Worm (Caenorhabditis elegans) whole organism, L2 larva: ENCODE results near the gene bus-8B.

Source experiments
- C34F6.9 ChIP-seq: fragments of 150-350 bp; optimal IDR thresholded peaks from 2 replicates; lab custom pipeline; 2014; ENCODE audit warnings: missing biosample characterization, missing genetic modification characterization
- F13H6.1 ChIP-seq: sonication (generic microtip); optimal IDR thresholded peaks from 2 replicates; lab custom pipeline; 2016; ENCODE audit warnings: missing genetic modification characterization, missing compliant biosample characterization
- R02D3.7 ChIP-seq: fragments of 150-350 bp; optimal IDR thresholded peaks from 2 replicates; lab custom pipeline; 2014; ENCODE audit warnings: missing biosample characterization, missing genetic modification characterization
- Y55F3AM.14 ChIP-seq: fragments of 200-800 bp; sonication (Bioruptor generic); optimal IDR thresholded peaks from 2 replicates; lab custom pipeline; 2018; ENCODE audit warnings: mild to moderate bottlenecking, missing genetic modification characterization, missing compliant biosample characterization
- ZK546.5 ChIP-seq: sonication (generic microtip); optimal IDR thresholded peaks from 2 replicates; lab custom pipeline; 2017; ENCODE audit warnings: missing biosample characterization, missing genetic modification characterization
- aly-2 ChIP-seq: fragments of 150-350 bp; optimal IDR thresholded peaks from 2 replicates; lab custom pipeline; 2014; ENCODE audit warnings: missing biosample characterization, missing genetic modification characterization
- ama-1 ChIP-seq: fragments of 150-350 bp; optimal IDR thresholded peaks from 2 replicates; lab custom pipeline; 2018; ENCODE audit warnings: inconsistent platforms
- blmp-1 ChIP-seq: sonication (generic microtip); optimal IDR thresholded peaks from 2 replicates; lab custom pipeline; 2017; ENCODE audit warnings: missing genetic modification characterization, mild to moderate bottlenecking, missing compliant biosample characterization, antibody characterized with exemption, moderate library complexity; ENCODE audit not compliant: insufficient read depth
- ceh-16 ChIP-seq: fragments of 150-350 bp; optimal IDR thresholded peaks from 2 replicates; lab custom pipeline; 2014; ENCODE audit warnings: missing biosample characterization, missing genetic modification characterization
- ceh-82 ChIP-seq: fragments of 150-350 bp; optimal IDR thresholded peaks from 2 replicates; lab custom pipeline; 2014; ENCODE audit warnings: missing biosample characterization, missing genetic modification characterization
- crh-2 ChIP-seq: sonication (generic microtip); optimal IDR thresholded peaks from 2 replicates; lab custom pipeline; 2017; ENCODE audit warnings: missing biosample characterization, missing genetic modification characterization
- egl-27 ChIP-seq: sonication (generic microtip); optimal IDR thresholded peaks from 3 replicates; lab custom pipeline; 2017; ENCODE audit warnings: missing biosample characterization, missing genetic modification reagents, missing genetic modification characterization
- elt-1 ChIP-seq: fragments of 150-350 bp; optimal IDR thresholded peaks from 2 replicates; lab custom pipeline; 2014; ENCODE audit warnings: missing biosample characterization, missing genetic modification characterization
- elt-3 ChIP-seq: sonication (generic microtip); optimal IDR thresholded peaks from 2 replicates; lab custom pipeline; 2017; ENCODE audit warnings: missing biosample characterization, missing genetic modification characterization
- fos-1 ChIP-seq: fragments of 150-350 bp; optimal IDR thresholded peaks from 2 replicates; lab custom pipeline; 2014; ENCODE audit warnings: missing biosample characterization, missing genetic modification characterization
- gmeb-1 ChIP-seq: fragments of 150-350 bp; optimal IDR thresholded peaks from 2 replicates; lab custom pipeline; 2014; ENCODE audit warnings: missing biosample characterization, missing genetic modification characterization
- lin-11 ChIP-seq: fragments of 150-350 bp; sonication (generic microtip); optimal IDR thresholded peaks from 2 replicates; lab custom pipeline; 2014; ENCODE audit warnings: missing biosample characterization, missing genetic modification characterization, inconsistent platforms, mixed read lengths
- lin-13 ChIP-seq: fragments of 150-350 bp; optimal IDR thresholded peaks from 2 replicates; lab custom pipeline; 2014; ENCODE audit warnings: missing biosample characterization, missing genetic modification reagents, missing genetic modification characterization
- lin-39 ChIP-seq: fragments of 150-350 bp; optimal IDR thresholded peaks from 2 replicates; lab custom pipeline; 2014; ENCODE audit warnings: missing biosample characterization, missing genetic modification reagents, missing genetic modification characterization
- lsy-2 ChIP-seq, 2 experiments: fragments of 150-350 bp in 1 of 2; sonication (generic microtip) in 1 of 2; optimal IDR thresholded peaks; 2 replicates each; lab custom pipeline; 2014 to 2017; ENCODE audit warnings: missing biosample characterization in 2 of 2, missing genetic modification characterization in 2 of 2
- mbf-1 ChIP-seq: sonication (generic microtip); optimal IDR thresholded peaks from 2 replicates; lab custom pipeline; 2017; ENCODE audit warnings: missing biosample characterization, missing genetic modification characterization
- mdl-1 ChIP-seq, 2 experiments: fragments of 150-350 bp in 1 of 2; sonication (generic microtip) in 1 of 2; optimal IDR thresholded peaks; 2 replicates each; lab custom pipeline; 2017; ENCODE audit warnings: missing biosample characterization in 2 of 2, missing genetic modification characterization in 2 of 2
- nhr-10 ChIP-seq: sonication (generic microtip); optimal IDR thresholded peaks from 2 replicates; lab custom pipeline; 2017; ENCODE audit warnings: missing biosample characterization, missing genetic modification characterization
- nhr-11 ChIP-seq: fragments of 150-350 bp; optimal IDR thresholded peaks from 2 replicates; lab custom pipeline; 2014; ENCODE audit warnings: missing biosample characterization, missing genetic modification characterization
- nhr-129 ChIP-seq: fragments of 150-350 bp; optimal IDR thresholded peaks from 2 replicates; lab custom pipeline; 2014; ENCODE audit warnings: missing biosample characterization, missing genetic modification characterization
- nhr-21 ChIP-seq: fragments of 150-350 bp; optimal IDR thresholded peaks from 2 replicates; lab custom pipeline; 2014; ENCODE audit warnings: missing biosample characterization, missing genetic modification characterization
- nhr-237 ChIP-seq: fragments of 150-350 bp; optimal IDR thresholded peaks from 2 replicates; lab custom pipeline; 2014; ENCODE audit warnings: missing biosample characterization, missing genetic modification characterization
- nhr-25 ChIP-seq: fragments of 150-350 bp; sonication (generic microtip); optimal IDR thresholded peaks from 3 replicates; lab custom pipeline; 2014; ENCODE audit warnings: missing biosample characterization, missing genetic modification characterization
- nhr-6 ChIP-seq: fragments of 150-350 bp; optimal IDR thresholded peaks from 2 replicates; lab custom pipeline; 2014; ENCODE audit warnings: missing biosample characterization, missing genetic modification characterization
- peb-1 ChIP-seq: fragments of 150-350 bp; optimal IDR thresholded peaks from 2 replicates; lab custom pipeline; 2014; ENCODE audit warnings: missing biosample characterization, missing genetic modification characterization
- sem-4 ChIP-seq: fragments of 150-350 bp; optimal IDR thresholded peaks from 2 replicates; lab custom pipeline; 2014; ENCODE audit warnings: missing biosample characterization, missing genetic modification reagents, missing genetic modification characterization
- skn-1 ChIP-seq: sonication (generic microtip); optimal IDR thresholded peaks from 2 replicates; lab custom pipeline; 2017; ENCODE audit warnings: missing biosample characterization, missing genetic modification characterization
- sma-3 ChIP-seq: sonication (generic microtip); optimal IDR thresholded peaks from 2 replicates; lab custom pipeline; 2016; ENCODE audit warnings: missing genetic modification reagents, missing genetic modification characterization, missing compliant biosample characterization
- sma-9 ChIP-seq, 2 experiments: fragments of 150-350 bp in 1 of 2; sonication (generic microtip) in 1 of 2; optimal IDR thresholded peaks; 2 replicates each; lab custom pipeline; 2014 to 2016; ENCODE audit warnings: missing genetic modification characterization in 2 of 2, mild to moderate bottlenecking in 1 of 2, missing biosample characterization in 1 of 2, missing compliant biosample characterization in 1 of 2, missing genetic modification reagents in 1 of 2, moderate library complexity in 1 of 2
- snpc-4 ChIP-seq: fragments of 150-350 bp; optimal IDR thresholded peaks from 2 replicates; lab custom pipeline; 2014; ENCODE audit warnings: missing biosample characterization, missing genetic modification characterization
- unc-39 ChIP-seq: fragments of 150-350 bp; optimal IDR thresholded peaks from 2 replicates; lab custom pipeline; 2014; ENCODE audit warnings: missing biosample characterization, missing genetic modification characterization
- unc-55 ChIP-seq: fragments of 150-350 bp; sonication (generic microtip); optimal IDR thresholded peaks from 3 replicates; lab custom pipeline; 2014; ENCODE audit warnings: missing biosample characterization, missing genetic modification reagents, missing genetic modification characterization
- unc-62 ChIP-seq: fragments of 150-350 bp; optimal IDR thresholded peaks from 2 replicates; lab custom pipeline; 2014; ENCODE audit warnings: missing biosample characterization, missing genetic modification reagents, missing genetic modification characterization
- zag-1 ChIP-seq: fragments of 150-350 bp; optimal IDR thresholded peaks from 2 replicates; lab custom pipeline; 2014; ENCODE audit warnings: missing biosample characterization, missing genetic modification characterization
- ztf-1 ChIP-seq: fragments of 200-800 bp; sonication (Bioruptor generic); conservative IDR thresholded peaks from 2 replicates; pipeline ENCODE4 v1.3.6; 2022; ENCODE audit warnings: missing genetic modification characterization, missing compliant biosample characterization
- ztf-11 ChIP-seq: sonication (generic microtip); optimal IDR thresholded peaks from 2 replicates; lab custom pipeline; 2017; ENCODE audit warnings: missing biosample characterization, missing genetic modification characterization
- ztf-4 ChIP-seq: fragments of 150-350 bp; optimal IDR thresholded peaks from 2 replicates; lab custom pipeline; 2014; ENCODE audit warnings: missing biosample characterization, missing genetic modification characterization

The bus-8B gene

ce11 chrX:5450773-5451447, 42.2 kb upstream of the bus-8B start, which contains the start of gene C25F6.6:
Gene C25F6.6 (minus strand): TSS chrX:5450823.
- TF ChIP-seq nhr-11 (tag; lab: Kevin White, UChicago): no peak
- no peak for TF ChIP-seq lin-39 (tag; lab: Kevin White, UChicago)
- no peak for TF ChIP-seq lin-13
- no peak for TF ChIP-seq unc-55 (GFP tag; lab: Kevin White, UChicago)
- TF ChIP-seq lsy-2 (tag; optimal IDR thresholded peaks at IDR 0.05; lab: Kevin White, UChicago): no peak
- no peak for TF ChIP-seq lin-11 (tag; lab: Kevin White, UChicago)
- TF ChIP-seq elt-3 (tag; lab: Kevin White, UChicago): no peak
- peak; percentile 50 for TF ChIP-seq fos-1
- no peak for TF ChIP-seq ceh-82 (tag; lab: Kevin White, UChicago)
- TF ChIP-seq nhr-10: no peak
- peak; percentile 25 for TF ChIP-seq sma-9 (GFP tag; optimal IDR thresholded peaks at IDR 0.05; lab: Kevin White, UChicago)
- no peak for TF ChIP-seq sma-9 (tag; optimal IDR thresholded peaks at IDR 0.05; lab: Kevin White, UChicago)
- TF ChIP-seq ama-1 (lab: Kevin White, UChicago): no peak
- TF ChIP-seq mbf-1 (tag; lab: Kevin White, UChicago): no peak
- TF ChIP-seq ztf-11 (tag; lab: Kevin White, UChicago): no peak
- no peak for TF ChIP-seq C34F6.9
- no peak for TF ChIP-seq elt-1 (tag; lab: Kevin White, UChicago)
- TF ChIP-seq nhr-129 (tag; lab: Kevin White, UChicago): peak; percentile 8
- TF ChIP-seq nhr-237 (tag; lab: Kevin White, UChicago): no peak
- no peak for TF ChIP-seq ZK546.5 (tag; lab: Kevin White, UChicago)
- no peak for TF ChIP-seq peb-1 (tag; lab: Kevin White, UChicago)
- TF ChIP-seq R02D3.7 (tag; lab: Kevin White, UChicago): no peak
- no peak for TF ChIP-seq nhr-25
- TF ChIP-seq sma-3 (GFP tag; lab: Kevin White, UChicago): peak; percentile 48
- TF ChIP-seq snpc-4 (tag; lab: Kevin White, UChicago): no peak
- TF ChIP-seq ceh-16 (tag; lab: Kevin White, UChicago): no peak
- no peak for TF ChIP-seq nhr-6
- TF ChIP-seq unc-39 (tag; lab: Kevin White, UChicago): no peak
- TF ChIP-seq unc-62 (GFP tag; lab: Kevin White, UChicago): no peak
- TF ChIP-seq nhr-21: no peak
- TF ChIP-seq gmeb-1: no peak
- TF ChIP-seq skn-1 (tag; lab: Kevin White, UChicago): no peak
- peak; percentile 23 for TF ChIP-seq crh-2 (tag; lab: Kevin White, UChicago)
- no peak for TF ChIP-seq zag-1
- TF ChIP-seq egl-27: no peak
- no peak for TF ChIP-seq F13H6.1
- no peak for TF ChIP-seq aly-2 (tag; lab: Kevin White, UChicago)

DNA sequence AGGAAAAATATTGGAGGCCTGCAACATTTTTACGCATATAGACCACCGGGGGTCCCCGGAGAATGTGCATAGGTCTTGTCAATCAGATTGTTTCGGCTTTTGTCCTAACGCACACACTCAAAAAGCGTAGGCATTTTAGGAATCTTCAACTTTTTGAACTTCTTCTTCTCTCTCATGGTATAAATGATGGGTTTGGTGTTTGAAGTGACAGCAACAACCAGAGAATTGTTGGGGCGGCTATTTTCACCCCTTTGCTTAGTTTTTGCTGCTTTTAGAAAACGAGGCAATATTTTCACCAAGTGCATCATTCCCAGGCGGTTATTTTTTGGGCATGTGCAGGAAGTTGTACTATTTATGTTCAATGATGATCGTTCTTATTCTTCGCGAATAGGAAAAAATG, 41.4 kb upstream of the bus-8B start:
- no peak for TF ChIP-seq mdl-1 (tag; optimal IDR thresholded peaks at IDR 0.05; lab: Kevin White, UChicago)
- TF ChIP-seq nhr-237 (tag; lab: Kevin White, UChicago): no peak
- TF ChIP-seq elt-3 (tag; lab: Kevin White, UChicago): no peak
- no peak for TF ChIP-seq ztf-4
- no peak for TF ChIP-seq blmp-1
- TF ChIP-seq nhr-10: no peak
- TF ChIP-seq Y55F3AM.14 (GFP tag; lab: Kevin White, UChicago): no peak
- no peak for TF ChIP-seq nhr-11 (tag; lab: Kevin White, UChicago)

DNA sequence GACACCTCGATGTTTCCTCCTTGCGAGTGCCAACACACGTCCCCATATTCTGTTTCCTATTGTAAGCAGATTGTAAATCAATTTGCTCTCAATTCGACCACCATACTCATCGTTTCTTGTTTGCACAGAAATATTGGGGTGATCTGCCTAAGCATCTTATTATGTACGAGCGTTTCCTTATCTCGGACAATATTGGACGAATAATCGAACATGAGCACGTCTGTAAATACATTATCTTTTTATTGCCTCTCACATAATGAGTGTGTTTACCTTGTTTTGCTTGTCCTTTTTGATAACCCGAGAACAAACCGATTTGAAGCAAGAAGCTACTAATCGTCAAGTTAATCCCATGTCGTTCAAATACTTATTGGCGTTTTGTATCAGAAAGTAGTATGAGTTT, 38.0 kb upstream of the bus-8B start:
- TF ChIP-seq ztf-1 (GFP tag; lab: Robert Waterston, UW) (no peak), unc-39 (tag; lab: Kevin White, UChicago) (no peak), nhr-11 (tag; lab: Kevin White, UChicago) (no peak), ztf-11 (tag; lab: Kevin White, UChicago) (no peak), sem-4 (tag; lab: Kevin White, UChicago) (no peak), Y55F3AM.14 (GFP tag; lab: Kevin White, UChicago) (no peak), lin-39 (tag; lab: Kevin White, UChicago) (no peak), fos-1 (no peak), elt-3 (tag; lab: Kevin White, UChicago) (no peak), sma-3 (GFP tag; lab: Kevin White, UChicago) (no peak), nhr-25 (no peak)
